Worm (Caenorhabditis elegans): ENCODE results near the gene snb-6.
A peak's percentile ranks its signal among the peaks of the same experiment; 100 is the strongest.

The snb-6 gene

DNA sequence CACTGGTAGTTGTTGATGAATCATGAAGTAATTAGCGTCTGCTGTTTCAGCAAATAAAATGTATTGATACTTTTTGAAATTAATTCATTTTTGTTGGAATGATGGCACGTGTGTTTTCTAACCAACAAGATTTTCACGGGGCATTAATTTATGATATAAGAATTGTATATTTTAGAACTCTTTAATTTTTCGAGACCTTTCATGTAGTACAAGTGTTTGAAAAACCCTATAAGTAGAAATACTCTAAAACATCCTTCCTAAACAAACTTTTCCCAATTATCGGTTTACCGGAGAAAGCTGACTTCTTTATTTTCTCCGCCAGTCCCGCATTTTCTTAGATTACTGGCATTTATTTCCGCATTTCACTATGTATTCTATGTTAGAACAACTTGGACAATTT, at the start of gene snb-6:
Gene snb-6 (minus strand): TSS at position 101 of the 400 bp plus-strand sequence.
- TF ChIP-seq sup-37 (GFP tag; optimal IDR thresholded peaks at IDR 0.05) (no peak), C04F5.9 (tag; optimal IDR thresholded peaks at IDR 0.05) (no peak), ces-1 (GFP tag; optimal IDR thresholded peaks at IDR 0.05) (no peak), alr-1 (tag; optimal IDR thresholded peaks at IDR 0.05; ENCODE audit: borderline replicate concordance) (no peak), ama-1 (optimal IDR thresholded peaks at IDR 0.05) (no peak), mef-2 (tag; optimal IDR thresholded peaks at IDR 0.05) (no peak), hlh-4 (tag; optimal IDR thresholded peaks at IDR 0.05) (no peak), unc-62 (GFP tag; optimal IDR thresholded peaks at IDR 0.05) (no peak), egl-13 (tag; optimal IDR thresholded peaks at IDR 0.05) (no peak), nhr-77 (tag; optimal IDR thresholded peaks at IDR 0.05) (no peak), mep-1 (tag; optimal IDR thresholded peaks at IDR 0.05) (no peak), nhr-76 (tag; optimal IDR thresholded peaks at IDR 0.05) (no peak), hlh-17 (GFP tag; optimal IDR thresholded peaks at IDR 0.05; ENCODE audit: borderline replicate concordance) (no peak), snpc-4 (tag; optimal IDR thresholded peaks at IDR 0.05) (no peak), blmp-1 (tag; optimal IDR thresholded peaks at IDR 0.05) (no peak), elt-2 (tag; optimal IDR thresholded peaks at IDR 0.05) (no peak)

DNA sequence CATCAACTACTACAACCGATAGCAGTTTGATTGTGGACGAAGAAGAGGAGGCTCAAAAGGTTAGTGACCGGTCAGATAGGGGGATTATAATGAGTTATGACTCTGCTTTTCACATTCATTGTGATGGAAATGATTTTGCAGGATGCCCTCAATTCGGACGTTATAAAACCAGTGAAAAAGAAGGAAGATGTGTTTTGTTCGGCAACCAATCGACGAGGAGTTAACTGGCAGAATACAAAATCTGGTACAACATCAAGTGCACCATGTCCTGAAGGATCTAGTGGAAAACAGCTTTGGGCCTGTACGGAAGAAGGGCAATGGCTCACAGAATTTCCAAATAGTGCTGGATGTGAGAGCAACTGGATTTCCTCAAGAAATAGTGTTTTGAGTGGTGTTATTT, 44.4 kb upstream of the snb-6 start:
- no peak for TF ChIP-seq ceh-88 (GFP tag; IDR thresholded peaks at IDR 0.05)

DNA sequence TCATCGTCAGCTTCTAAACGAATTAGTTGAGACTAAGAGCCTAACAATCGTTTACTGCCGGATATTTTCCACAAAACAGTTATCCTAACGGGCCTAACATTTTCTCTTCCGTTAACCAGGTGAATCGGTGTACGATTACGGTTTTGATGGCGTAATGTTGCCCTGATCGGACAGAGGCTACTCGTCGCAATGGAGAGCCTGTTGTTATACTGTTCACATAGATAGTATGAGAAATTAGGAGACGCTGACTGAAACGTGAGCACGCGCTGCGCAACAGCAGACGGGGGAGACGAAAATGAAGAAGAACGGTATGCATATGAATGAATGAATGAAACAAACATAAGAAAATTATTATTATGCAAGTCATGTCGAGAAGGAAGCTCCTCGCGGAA, 39.9 kb upstream of the snb-6 start:
- TF ChIP-seq snpc-4 (tag; optimal IDR thresholded peaks at IDR 0.05) (no peak), lin-13 (GFP tag; optimal IDR thresholded peaks at IDR 0.05) (no peak), ceh-82 (tag; optimal IDR thresholded peaks at IDR 0.05) (no peak), nhr-20 (tag; optimal IDR thresholded peaks at IDR 0.05) (no peak), lin-14 (GFP tag; optimal IDR thresholded peaks at IDR 0.05) (no peak)

DNA sequence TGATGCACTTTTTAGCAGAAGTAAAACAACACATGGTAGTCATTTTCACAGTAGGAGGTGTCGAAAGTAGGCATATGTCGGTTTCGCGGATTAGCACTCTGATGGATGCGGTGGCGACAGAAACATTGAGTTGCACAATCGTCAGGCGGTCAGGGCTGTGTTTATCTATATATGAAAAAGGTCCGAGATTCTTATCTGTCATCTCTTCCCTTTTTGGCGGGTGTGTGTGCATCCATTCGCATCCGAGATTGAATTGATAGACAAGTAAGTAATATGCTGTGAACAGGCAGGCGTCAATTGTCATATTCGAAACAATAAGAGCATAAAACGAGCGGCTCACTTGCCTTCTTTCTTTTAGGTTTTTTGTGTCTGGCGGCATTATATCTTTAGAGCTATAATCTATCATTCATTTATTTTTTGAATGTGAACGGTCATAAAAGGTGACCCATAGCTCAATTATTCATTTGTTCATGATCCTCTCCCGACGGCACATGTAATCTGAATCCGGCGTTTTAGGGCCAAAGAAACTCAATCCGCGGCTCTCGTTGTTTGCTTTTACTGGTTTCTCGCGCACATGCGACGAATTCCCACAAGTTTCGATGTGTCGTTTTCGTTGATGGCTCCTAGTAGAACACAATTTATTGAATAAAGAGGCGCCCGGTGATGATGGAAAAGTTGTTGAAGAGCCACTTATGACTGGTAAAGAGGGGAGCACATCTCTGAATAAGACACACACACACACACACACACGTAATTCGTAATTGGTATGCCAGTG, 39.3 kb upstream of the snb-6 start:
- TF ChIP-seq tbx-2 (tag; optimal IDR thresholded peaks at IDR 0.05) (no peak), mef-2 (tag; optimal IDR thresholded peaks at IDR 0.05) (no peak), ceh-82 (tag; optimal IDR thresholded peaks at IDR 0.05) (no peak), grh-1 (GFP tag; IDR thresholded peaks at IDR 0.05) (no peak), unc-130 (tag; optimal IDR thresholded peaks at IDR 0.05) (no peak), swsn-7 (tag; optimal IDR thresholded peaks at IDR 0.05) (no peak), nhr-90 (tag; optimal IDR thresholded peaks at IDR 0.05; ENCODE audit: poor library complexity) (no peak), hpl-2 (GFP tag; optimal IDR thresholded peaks at IDR 0.05) (no peak), zip-4 (GFP tag; optimal IDR thresholded peaks at IDR 0.05) (no peak), ztf-11 (tag; optimal IDR thresholded peaks at IDR 0.05) (no peak), blmp-1 (tag; optimal IDR thresholded peaks at IDR 0.05) (no peak), unc-86 (tag; optimal IDR thresholded peaks at IDR 0.05) (no peak), jun-1 (tag; optimal IDR thresholded peaks at IDR 0.05) (no peak), sptf-1 (tag; optimal IDR thresholded peaks at IDR 0.05) (no peak)

DNA sequence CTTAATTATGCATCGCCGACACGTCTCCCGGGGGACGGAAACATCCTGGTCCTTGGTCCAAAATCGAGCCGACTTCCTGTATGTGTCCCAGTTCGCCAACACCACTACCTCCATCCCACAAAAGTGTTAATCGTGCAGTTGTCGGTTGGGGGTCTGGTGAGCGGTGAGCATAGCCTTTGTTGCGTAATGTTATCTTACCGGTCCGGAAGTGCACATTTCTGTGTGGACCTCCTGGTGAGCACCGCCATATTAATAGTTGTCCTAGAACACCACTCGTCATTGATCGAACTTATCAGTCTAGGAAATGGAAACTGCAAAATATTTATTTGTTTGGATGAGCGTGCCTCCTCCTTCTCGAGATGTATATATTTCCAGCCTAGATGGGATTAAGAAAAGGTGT, 37.7 kb upstream of the snb-6 start:
- TF ChIP-seq lin-13 (GFP tag; optimal IDR thresholded peaks at IDR 0.05) (no peak), efl-1 (optimal IDR thresholded peaks at IDR 0.05) (no peak), efl-1 (GFP tag; optimal IDR thresholded peaks at IDR 0.05 in 1 of 2) (peak in 1 of 2 experiments; percentile 88)
